Worm (Caenorhabditis elegans): ENCODE data around the gene Y37H2A.14.
A peak's percentile ranks its signal among the peaks of the same experiment; 100 is the strongest.

Y37H2A.14 gene

ce11 chrV:18157707-18158106, 14.2 kb downstream of the Y37H2A.14 start, which contains the start of gene clec-48:
TSS of gene clec-48 (plus strand) at chrV:18158026.
- no peak for TF ChIP-seq efl-1 (optimal IDR thresholded peaks at IDR 0.05)
- TF ChIP-seq efl-1 (GFP tag; optimal IDR thresholded peaks at IDR 0.05 in 1 of 2): peak in 1 of 2 experiments; percentile 57
- TF ChIP-seq unc-62 (GFP tag; optimal IDR thresholded peaks at IDR 0.05): no peak

ce11 chrV:18158172-18158571, 14.6 kb downstream of the Y37H2A.14 start:
- TF ChIP-seq zip-4 (GFP tag; optimal IDR thresholded peaks at IDR 0.05): no peak
- TF ChIP-seq snu-23 (GFP tag; optimal IDR thresholded peaks at IDR 0.05): no peak
- TF ChIP-seq xbp-1 (tag; optimal IDR thresholded peaks at IDR 0.05): no peak
- no peak for TF ChIP-seq nhr-85 (tag)
- no peak for TF ChIP-seq rnt-1 (tag; optimal IDR thresholded peaks at IDR 0.05)
- TF ChIP-seq fos-1 (tag; optimal IDR thresholded peaks at IDR 0.05): no peak
- no peak for TF ChIP-seq nhr-11 (tag; optimal IDR thresholded peaks at IDR 0.05)
- TF ChIP-seq lin-13 (GFP tag; optimal IDR thresholded peaks at IDR 0.05): no peak
- TF ChIP-seq mdl-1 (tag; optimal IDR thresholded peaks at IDR 0.05): no peak
- no peak for TF ChIP-seq unc-62 (GFP tag; optimal IDR thresholded peaks at IDR 0.05)
- no peak for TF ChIP-seq elt-3 (tag; optimal IDR thresholded peaks at IDR 0.05)
- TF ChIP-seq unc-86 (tag; optimal IDR thresholded peaks at IDR 0.05): no peak
- TF ChIP-seq sox-4 (tag; optimal IDR thresholded peaks at IDR 0.05): no peak
- no peak for TF ChIP-seq egl-13 (tag; optimal IDR thresholded peaks at IDR 0.05)
- TF ChIP-seq nhr-77 (tag; optimal IDR thresholded peaks at IDR 0.05): no peak
- TF ChIP-seq C16A3.4 (tag; optimal IDR thresholded peaks at IDR 0.05): no peak
- TF ChIP-seq mab-9 (GFP tag; IDR thresholded peaks at IDR 0.05): no peak
- no peak for TF ChIP-seq lin-14 (GFP tag; optimal IDR thresholded peaks at IDR 0.05)
- no peak for TF ChIP-seq ceh-88 (GFP tag; IDR thresholded peaks at IDR 0.05)

DNA sequence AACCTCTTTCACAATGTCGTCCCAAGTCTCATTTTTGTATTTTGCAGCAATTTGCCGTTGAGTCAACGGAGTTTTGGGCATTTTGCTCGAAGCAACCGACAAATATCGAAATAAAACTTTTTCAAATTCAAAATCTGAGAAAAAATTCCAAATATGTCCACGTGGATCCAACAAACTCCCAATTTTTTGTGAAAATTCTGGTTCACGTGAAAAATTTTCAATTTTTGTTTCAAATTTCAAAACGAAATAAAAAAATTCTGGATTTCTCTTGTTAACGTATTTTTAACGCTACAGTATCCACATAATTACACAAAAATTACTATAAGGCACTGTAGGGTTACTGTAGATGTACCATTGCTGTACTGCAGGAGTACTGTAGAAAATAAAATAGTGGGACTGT, 17.7 kb downstream of the Y37H2A.14 start, which contains the start of gene C14A6.13:
TSS of gene C14A6.13 (minus strand) at position 101 of the 400 bp plus-strand sequence.
- TF ChIP-seq lsy-2 (tag; optimal IDR thresholded peaks at IDR 0.05): no peak

DNA sequence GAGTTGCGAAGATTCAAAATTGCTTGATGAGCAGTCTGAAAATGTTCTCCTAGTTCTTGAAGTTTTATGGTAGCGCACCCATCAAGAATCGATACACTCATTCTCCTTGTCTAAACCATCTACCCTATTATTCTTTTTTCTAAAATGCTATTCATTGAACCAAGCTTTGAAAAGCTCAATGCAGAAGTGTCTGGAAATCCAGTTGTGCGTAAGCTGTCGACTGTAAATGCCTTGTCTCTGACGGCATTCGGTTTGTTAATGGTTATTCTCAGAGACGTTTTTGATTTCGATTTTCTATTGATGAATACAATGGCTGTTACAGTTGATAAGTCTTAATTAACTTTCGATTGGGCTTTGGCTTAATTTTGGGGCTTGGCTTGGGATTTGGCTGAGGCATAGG, 19.0 kb downstream of the Y37H2A.14 start, which contains the start of gene C14A6.12:
TSS of gene C14A6.12 (minus strand) at position 101 of the 400 bp plus-strand sequence.
- TF ChIP-seq snpc-4 (tag; optimal IDR thresholded peaks at IDR 0.05) (no peak), nhr-12 (tag; optimal IDR thresholded peaks at IDR 0.05) (no peak), mab-9 (GFP tag; IDR thresholded peaks at IDR 0.05) (no peak), hlh-17 (GFP tag; optimal IDR thresholded peaks at IDR 0.05; ENCODE audit: borderline replicate concordance) (no peak), nhr-11 (tag; optimal IDR thresholded peaks at IDR 0.05) (no peak), ztf-11 (tag; optimal IDR thresholded peaks at IDR 0.05) (no peak), C34B4.2 (tag; optimal IDR thresholded peaks at IDR 0.05) (no peak), ztf-4 (tag; optimal IDR thresholded peaks at IDR 0.05) (no peak), nhr-237 (tag; optimal IDR thresholded peaks at IDR 0.05) (no peak), elt-2 (tag; optimal IDR thresholded peaks at IDR 0.05) (no peak), mep-1 (tag; optimal IDR thresholded peaks at IDR 0.05) (no peak), lin-39 (tag; optimal IDR thresholded peaks at IDR 0.05) (no peak), pqm-1 (tag; optimal IDR thresholded peaks at IDR 0.05) (no peak), xbp-1 (tag; optimal IDR thresholded peaks at IDR 0.05) (no peak), jun-1 (tag; optimal IDR thresholded peaks at IDR 0.05) (no peak), nhr-19 (GFP tag; conservative IDR thresholded peaks at IDR 0.05) (no peak), lin-14 (GFP tag; optimal IDR thresholded peaks at IDR 0.05) (no peak), lin-15B (tag; optimal IDR thresholded peaks at IDR 0.05) (no peak)

ce11 chrV:18163434-18163833, 19.9 kb downstream of the Y37H2A.14 start:
- TF ChIP-seq unc-130 (tag; optimal IDR thresholded peaks at IDR 0.05) (no peak), nhr-28 (tag; optimal IDR thresholded peaks at IDR 0.05) (no peak), ets-5 (GFP tag; IDR thresholded peaks at IDR 0.05) (no peak), C34B4.2 (tag; optimal IDR thresholded peaks at IDR 0.05) (no peak), hlh-4 (tag; optimal IDR thresholded peaks at IDR 0.05) (no peak), mep-1 (tag; optimal IDR thresholded peaks at IDR 0.05) (no peak)

Measured in whole organism, L1 larva.